Worm (Caenorhabditis elegans): ENCODE data around the gene rabx-5.
A peak's percentile ranks its signal among the peaks of the same experiment; 100 is the strongest.

The rabx-5 gene

ce11 chrIII:10651634-10652033 is 46.5 kb downstream of the rabx-5 start (continued):
- TF ChIP-seq nhr-237 (tag; optimal IDR thresholded peaks at IDR 0.05) (no peak), fkh-4 (tag; optimal IDR thresholded peaks at IDR 0.05; ENCODE audit: borderline replicate concordance) (peak; percentile 33), vab-15 (tag; optimal IDR thresholded peaks at IDR 0.05) (no peak), mep-1 (tag; optimal IDR thresholded peaks at IDR 0.05) (peak; percentile 63), aly-2 (tag; optimal IDR thresholded peaks at IDR 0.05) (no peak)

DNA sequence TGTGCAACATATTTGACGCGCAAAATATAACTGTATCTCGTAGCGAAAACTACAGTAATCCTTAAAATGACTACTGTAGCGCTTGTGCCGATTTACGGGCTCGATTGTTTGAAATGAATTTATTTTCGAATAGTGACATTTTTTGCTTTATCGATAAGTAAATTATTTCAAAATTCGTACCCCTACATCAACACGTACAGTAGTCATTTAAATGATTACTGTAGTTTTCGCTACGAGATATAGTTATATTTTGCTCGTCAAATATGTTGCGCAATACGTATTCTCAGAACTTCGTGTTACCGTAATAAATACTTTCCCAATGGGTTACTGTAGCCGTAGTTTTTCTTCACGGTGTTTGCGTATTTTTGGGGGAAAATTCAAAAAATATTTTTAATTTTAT is 47.7 kb downstream of the rabx-5 start:
- TF ChIP-seq hlh-17 (GFP tag; optimal IDR thresholded peaks at IDR 0.05; ENCODE audit: borderline replicate concordance): no peak
- peak; percentile 59 for TF ChIP-seq nhr-85 (tag)

- TF ChIP-seq sup-37 (GFP tag; optimal IDR thresholded peaks at IDR 0.05): no peak
- peak; percentile 2 for TF ChIP-seq mep-1 (tag; optimal IDR thresholded peaks at IDR 0.05)
- TF ChIP-seq mab-9 (GFP tag; IDR thresholded peaks at IDR 0.05): no peak
- peak; percentile 99 for TF ChIP-seq blmp-1 (tag; optimal IDR thresholded peaks at IDR 0.05)
- TF ChIP-seq nhr-237 (tag; optimal IDR thresholded peaks at IDR 0.05): no peak
- no peak for TF ChIP-seq efl-3 (GFP tag; optimal IDR thresholded peaks at IDR 0.05)
- TF ChIP-seq C34B4.2 (tag; optimal IDR thresholded peaks at IDR 0.05): no peak
Measured at ce11 chrIII:10653479-10653878, 48.3 kb downstream of the rabx-5 start.

- TF ChIP-seq blmp-1 (tag; optimal IDR thresholded peaks at IDR 0.05): peak; percentile 30
- TF ChIP-seq unc-86 (tag; optimal IDR thresholded peaks at IDR 0.05): no peak
Measured at ce11 chrIII:10654718-10655117, 49.6 kb downstream of the rabx-5 start, which contains the start of gene cnt-2. Gene cnt-2, plus strand, starts transcription at chrIII:10655018.

DNA sequence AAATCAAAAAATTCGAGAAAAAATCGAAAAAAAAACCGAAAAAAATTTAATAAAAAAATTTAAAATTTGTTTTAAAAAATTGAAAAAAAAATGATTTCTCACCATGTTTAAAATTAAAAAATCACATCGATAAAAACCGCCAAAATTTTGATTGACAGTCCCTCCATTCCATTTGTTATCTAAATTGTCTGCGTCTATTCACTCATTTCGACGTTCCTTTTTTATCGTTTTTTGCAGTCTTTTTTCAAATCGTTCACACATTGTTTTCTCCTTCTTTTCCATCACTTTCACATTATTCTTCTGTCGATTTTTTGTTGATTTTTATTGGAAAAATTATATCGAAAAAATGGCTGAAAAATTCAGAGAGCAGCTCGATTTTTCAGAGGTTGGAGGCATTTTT is 50.9 kb downstream of the rabx-5 start:
- TF ChIP-seq ceh-63 (GFP tag; optimal IDR thresholded peaks at IDR 0.05) (no peak), lsy-2 (tag; optimal IDR thresholded peaks at IDR 0.05) (no peak)

- TF ChIP-seq isw-1 (GFP tag; IDR thresholded peaks at IDR 0.05): no peak
- TF ChIP-seq efl-1 (optimal IDR thresholded peaks at IDR 0.05): no peak
- TF ChIP-seq efl-1 (GFP tag; optimal IDR thresholded peaks at IDR 0.05 in 1 of 2): peak in 1 of 2 experiments; percentile 22
Measured at ce11 chrIII:10657661-10658060, 52.5 kb downstream of the rabx-5 start.

ce11 chrIII:10658394-10658793 is 53.2 kb downstream of the rabx-5 start:
- TF ChIP-seq nhr-71 (tag; optimal IDR thresholded peaks at IDR 0.05) (no peak), ceh-63 (GFP tag; optimal IDR thresholded peaks at IDR 0.05) (no peak), fkh-8 (tag; optimal IDR thresholded peaks at IDR 0.05) (no peak), unc-30 (tag; optimal IDR thresholded peaks at IDR 0.05) (no peak), alr-1 (tag; optimal IDR thresholded peaks at IDR 0.05; ENCODE audit: borderline replicate concordance) (no peak), nhr-12 (tag; optimal IDR thresholded peaks at IDR 0.05) (no peak), unc-98 (GFP tag; IDR thresholded peaks at IDR 0.05) (no peak), C34B4.2 (tag; optimal IDR thresholded peaks at IDR 0.05) (no peak), blmp-1 (tag; optimal IDR thresholded peaks at IDR 0.05) (no peak), unc-62 (GFP tag; optimal IDR thresholded peaks at IDR 0.05) (no peak)

ce11 chrIII:10661292-10661691 is 56.1 kb downstream of the rabx-5 start:
- TF ChIP-seq snpc-4 (tag; optimal IDR thresholded peaks at IDR 0.05) (no peak), fkh-10 (GFP tag; optimal IDR thresholded peaks at IDR 0.05) (no peak), nhr-85 (tag) (peak; percentile 79), nhr-76 (tag; optimal IDR thresholded peaks at IDR 0.05) (no peak), pag-3 (tag; optimal IDR thresholded peaks at IDR 0.05; ENCODE audit: borderline replicate concordance, insufficient read depth) (no peak), sox-4 (tag; optimal IDR thresholded peaks at IDR 0.05) (no peak), mdl-1 (tag; optimal IDR thresholded peaks at IDR 0.05) (no peak), F16B12.6 (tag; optimal IDR thresholded peaks at IDR 0.05) (no peak), isw-1 (GFP tag; IDR thresholded peaks at IDR 0.05) (no peak), dsc-1 (tag; optimal IDR thresholded peaks at IDR 0.05) (no peak), nhr-84 (tag; optimal IDR thresholded peaks at IDR 0.05) (no peak), sptf-1 (tag; optimal IDR thresholded peaks at IDR 0.05) (no peak), nhr-90 (tag; optimal IDR thresholded peaks at IDR 0.05; ENCODE audit: poor library complexity) (no peak), lin-14 (GFP tag; optimal IDR thresholded peaks at IDR 0.05) (peak; percentile 38), elt-3 (tag; optimal IDR thresholded peaks at IDR 0.05) (peak in 1 of 6 experiments; percentile 6), efl-3 (GFP tag; optimal IDR thresholded peaks at IDR 0.05) (no peak), lin-13 (GFP tag; optimal IDR thresholded peaks at IDR 0.05) (no peak), ces-1 (GFP tag; optimal IDR thresholded peaks at IDR 0.05) (no peak)
